Worm (Caenorhabditis elegans) whole organism, L3 larva: ENCODE results near the gene W08E12.2.

Experiments
- ZK546.5 ChIP-seq: sonication (generic microtip); optimal IDR thresholded peaks from 2 replicates; lab custom pipeline; 2017; ENCODE audit warnings: missing biosample characterization, missing genetic modification characterization
- aly-2 ChIP-seq: fragments of 150-350 bp; optimal IDR thresholded peaks from 2 replicates; lab custom pipeline; 2014; ENCODE audit warnings: missing biosample characterization, missing genetic modification characterization
- ama-1 ChIP-seq: fragments of 150-350 bp; optimal IDR thresholded peaks from 2 replicates; lab custom pipeline; 2018
- ceh-16 ChIP-seq: sonication (generic microtip); optimal IDR thresholded peaks from 2 replicates; lab custom pipeline; 2017; ENCODE audit warnings: missing biosample characterization, missing genetic modification characterization
- ceh-82 ChIP-seq: fragments of 150-350 bp; optimal IDR thresholded peaks from 2 replicates; lab custom pipeline; 2014; ENCODE audit warnings: missing biosample characterization, missing genetic modification characterization
- daf-12 ChIP-seq: fragments of 150-350 bp; optimal IDR thresholded peaks from 2 replicates; lab custom pipeline; 2014; ENCODE audit warnings: missing biosample characterization, missing genetic modification reagents, missing genetic modification characterization
- egl-27 ChIP-seq: sonication (generic microtip); optimal IDR thresholded peaks from 4 replicates; lab custom pipeline; 2017; ENCODE audit warnings: missing biosample characterization, missing genetic modification reagents, missing genetic modification characterization
- egl-5 ChIP-seq: fragments of 150-350 bp; optimal IDR thresholded peaks from 2 replicates; lab custom pipeline; 2017; ENCODE audit warnings: missing biosample characterization, missing genetic modification reagents, missing genetic modification characterization, inconsistent platforms
- elt-1 ChIP-seq: fragments of 150-350 bp; optimal IDR thresholded peaks from 2 replicates; lab custom pipeline; 2014; ENCODE audit warnings: missing biosample characterization, missing genetic modification characterization
- elt-3 ChIP-seq, 3 experiments: fragments of 150-350 bp in 1 of 3; sonication (generic microtip) in 2 of 3; optimal IDR thresholded peaks; 2 replicates in 2 of 3; 4 replicates in 1 of 3; lab custom pipeline; 2014 to 2017; ENCODE audit warnings: missing biosample characterization in 3 of 3, missing genetic modification characterization in 3 of 3
- fkh-10 ChIP-seq: sonication (generic microtip); optimal IDR thresholded peaks from 2 replicates; lab custom pipeline; 2017; ENCODE audit warnings: missing biosample characterization, missing genetic modification reagents, missing genetic modification characterization
- fkh-2 ChIP-seq: fragments of 150-350 bp; optimal IDR thresholded peaks from 2 replicates; lab custom pipeline; 2014; ENCODE audit warnings: missing biosample characterization, missing genetic modification reagents, missing genetic modification characterization
- hmg-11 ChIP-seq: sonication (generic microtip); optimal IDR thresholded peaks from 2 replicates; lab custom pipeline; 2016; ENCODE audit warnings: missing genetic modification characterization, missing compliant biosample characterization
- lin-15B ChIP-seq: fragments of 150-350 bp; optimal IDR thresholded peaks from 2 replicates; lab custom pipeline; 2014; ENCODE audit warnings: missing biosample characterization, missing genetic modification characterization
- lin-39 ChIP-seq: fragments of 150-350 bp; optimal IDR thresholded peaks from 2 replicates; lab custom pipeline; 2018; ENCODE audit warnings: missing biosample characterization, missing genetic modification reagents, missing genetic modification characterization
- lsy-12 ChIP-seq: sonication (generic microtip); optimal IDR thresholded peaks from 2 replicates; lab custom pipeline; 2016; ENCODE audit warnings: mild to moderate bottlenecking, missing genetic modification characterization, missing compliant biosample characterization
- nfya-1 ChIP-seq: sonication (generic microtip); optimal IDR thresholded peaks from 2 replicates; lab custom pipeline; 2017; ENCODE audit warnings: missing genetic modification characterization, mild to moderate bottlenecking, missing compliant biosample characterization, antibody characterized with exemption, moderate library complexity; ENCODE audit not compliant: insufficient read depth
- nhr-12 ChIP-seq: fragments of 150-350 bp; optimal IDR thresholded peaks from 2 replicates; lab custom pipeline; 2014; ENCODE audit warnings: missing biosample characterization, missing genetic modification characterization
- nhr-25 ChIP-seq: sonication (generic microtip); optimal IDR thresholded peaks from 2 replicates; lab custom pipeline; 2017; ENCODE audit warnings: missing biosample characterization, missing genetic modification characterization
- nhr-43 ChIP-seq: sonication (generic microtip); optimal IDR thresholded peaks from 2 replicates; lab custom pipeline; 2016; ENCODE audit warnings: mild to moderate bottlenecking, missing genetic modification characterization, missing compliant biosample characterization; ENCODE audit not compliant: poor library complexity, severe bottlenecking
- nhr-76 ChIP-seq: fragments of 150-350 bp; sonication (generic microtip); optimal IDR thresholded peaks from 5 replicates; lab custom pipeline; 2014; ENCODE audit warnings: missing biosample characterization, missing genetic modification characterization
- nhr-77 ChIP-seq: fragments of 150-350 bp; optimal IDR thresholded peaks from 2 replicates; lab custom pipeline; 2014; ENCODE audit warnings: missing biosample characterization, missing genetic modification characterization
- pha-4 ChIP-seq: fragments of 150-350 bp; optimal IDR thresholded peaks from 2 replicates; lab custom pipeline; 2014; ENCODE audit warnings: missing biosample characterization, missing genetic modification reagents, missing genetic modification characterization
- pqm-1 ChIP-seq: fragments of 150-350 bp; optimal IDR thresholded peaks from 2 replicates; lab custom pipeline; 2017; ENCODE audit warnings: missing biosample characterization, missing genetic modification characterization, inconsistent platforms
- sea-2 ChIP-seq: fragments of 150-350 bp; sonication (generic microtip); optimal IDR thresholded peaks from 4 replicates; lab custom pipeline; 2014; ENCODE audit warnings: missing biosample characterization, missing genetic modification reagents, missing genetic modification characterization
- skn-1 ChIP-seq: fragments of 150-350 bp; optimal IDR thresholded peaks from 2 replicates; lab custom pipeline; 2014; ENCODE audit warnings: missing biosample characterization, missing genetic modification characterization
- snpc-4 ChIP-seq: fragments of 150-350 bp; optimal IDR thresholded peaks from 2 replicates; lab custom pipeline; 2014; ENCODE audit warnings: missing biosample characterization, missing genetic modification characterization
- zag-1 ChIP-seq: fragments of 150-350 bp; optimal IDR thresholded peaks from 2 replicates; lab custom pipeline; 2014; ENCODE audit warnings: missing biosample characterization, missing genetic modification characterization
- ztf-11 ChIP-seq: fragments of 150-350 bp; optimal IDR thresholded peaks from 2 replicates; lab custom pipeline; 2014; ENCODE audit warnings: missing biosample characterization, missing genetic modification characterization
- ztf-4 ChIP-seq: fragments of 150-350 bp; optimal IDR thresholded peaks from 2 replicates; lab custom pipeline; 2014; ENCODE audit warnings: missing biosample characterization, missing genetic modification characterization

W08E12.2 gene

DNA sequence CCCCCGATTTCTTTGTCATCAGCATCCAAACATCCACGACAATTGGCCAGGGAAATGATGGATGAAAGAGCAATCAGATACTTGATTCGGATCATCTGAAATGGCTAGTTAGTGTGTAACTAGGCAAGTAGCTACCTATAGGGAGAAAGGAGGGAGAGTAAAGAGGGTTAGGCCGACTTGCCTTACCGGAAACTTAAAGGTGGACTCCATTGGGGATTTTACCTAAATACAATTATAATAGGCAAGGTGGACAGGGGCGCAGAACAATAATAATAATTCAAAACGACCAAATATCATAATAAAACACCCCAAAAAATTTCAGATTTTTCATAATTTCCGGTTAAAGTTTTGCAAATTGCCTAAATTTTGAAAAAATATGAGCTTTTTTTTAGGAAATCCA lies 38.1 kb upstream of the W08E12.2 start, which contains the start of gene clec-173:
TSS of gene clec-173 (minus strand) at position 101 of the 400 bp plus-strand sequence.
- TF ChIP-seq pqm-1 (no peak), hmg-11 (tag; lab: Kevin White, UChicago) (no peak), fkh-10 (GFP tag; lab: Kevin White, UChicago) (no peak), ztf-11 (tag; lab: Kevin White, UChicago) (no peak), sea-2 (no peak), aly-2 (tag; lab: Kevin White, UChicago) (no peak), ceh-82 (tag; lab: Kevin White, UChicago) (no peak), skn-1 (tag; lab: Kevin White, UChicago) (no peak), ama-1 (lab: Kevin White, UChicago) (no peak), snpc-4 (tag; lab: Kevin White, UChicago) (no peak)

DNA sequence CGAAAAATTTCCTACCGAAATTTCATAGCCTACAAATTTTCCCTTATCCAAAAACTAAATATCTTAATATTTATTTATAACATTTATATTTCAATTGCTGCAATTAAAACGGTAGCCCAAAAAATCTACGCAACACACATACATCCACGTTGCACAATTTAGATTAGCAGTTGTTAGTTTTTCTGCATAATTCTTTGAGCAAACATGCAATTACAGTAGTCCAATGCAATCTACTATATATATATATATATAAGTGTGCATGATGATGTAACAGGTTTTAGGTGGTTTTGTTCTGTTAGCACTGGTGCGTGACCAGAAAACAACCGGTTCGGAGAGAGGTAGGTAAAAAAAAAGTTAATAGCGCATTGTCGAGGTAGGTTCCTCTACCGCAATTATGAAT lies 34.3 kb upstream of the W08E12.2 start:
- no peak for TF ChIP-seq nhr-77

DNA sequence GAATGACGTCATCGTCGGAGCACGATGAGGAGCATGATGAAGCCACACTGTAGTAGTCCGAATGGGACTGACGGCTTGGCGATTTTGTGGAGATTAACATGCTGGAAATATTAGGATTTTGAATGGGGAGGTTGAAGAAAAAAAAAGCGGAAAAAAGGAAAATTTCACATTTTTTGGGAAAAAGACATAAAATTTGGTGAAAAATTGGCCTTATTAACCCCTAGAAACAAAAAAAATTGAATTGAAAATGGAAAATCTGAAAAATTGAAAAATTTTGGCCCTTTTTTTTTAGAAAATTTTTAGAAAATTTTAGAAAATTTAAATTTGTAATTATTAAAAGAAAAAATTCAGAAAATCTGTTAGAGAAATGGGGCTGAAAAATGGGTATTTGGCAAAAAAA lies 32.4 kb upstream of the W08E12.2 start, which contains the start of gene T26C12.3:
TSS of gene T26C12.3 (minus strand) at position 101 of the 400 bp plus-strand sequence.
- TF ChIP-seq lin-15B: no peak
- no peak for TF ChIP-seq egl-5 (tag; lab: Kevin White, UChicago)
- no peak for TF ChIP-seq zag-1 (tag; lab: Kevin White, UChicago)
- no peak for TF ChIP-seq egl-27 (tag; lab: Kevin White, UChicago)
- TF ChIP-seq skn-1 (tag; lab: Kevin White, UChicago): no peak
- TF ChIP-seq ztf-11 (tag; lab: Kevin White, UChicago): no peak
- TF ChIP-seq lsy-12: no peak
- TF ChIP-seq fkh-2: no peak
- no peak for TF ChIP-seq hmg-11 (tag; lab: Kevin White, UChicago)
- no peak for TF ChIP-seq ztf-4 (tag; lab: Kevin White, UChicago)
- TF ChIP-seq, all 47 proteins: peak for 0

DNA sequence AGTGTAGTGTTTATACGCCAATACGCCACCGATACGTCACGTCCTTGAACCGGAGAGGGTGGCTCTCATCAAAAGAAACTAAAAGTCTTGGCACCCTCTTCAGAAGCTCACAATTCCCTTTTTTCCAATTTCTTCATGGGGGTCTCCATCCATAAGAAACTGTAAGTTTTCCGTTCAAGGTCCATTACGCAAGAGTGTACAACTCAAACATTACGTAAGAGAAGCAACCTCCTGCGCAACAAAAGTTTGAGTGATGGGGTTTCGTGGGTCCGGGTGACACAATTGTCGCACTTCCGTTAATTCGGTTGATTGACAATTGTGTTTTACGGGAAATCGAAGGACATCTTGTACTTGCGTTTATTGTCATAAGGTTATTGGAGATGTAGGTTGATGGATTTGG lies 26.9 kb upstream of the W08E12.2 start:
- TF ChIP-seq lsy-12 (no peak), ceh-16 (tag; lab: Kevin White, UChicago) (no peak), pha-4 (tag; lab: Kevin White, UChicago) (no peak), nhr-12 (tag; lab: Kevin White, UChicago) (no peak), elt-3 (tag; optimal IDR thresholded peaks at IDR 0.05; lab: Kevin White, UChicago) (no peak), aly-2 (tag; lab: Kevin White, UChicago) (no peak), daf-12 (no peak), nhr-43 (tag; lab: Kevin White, UChicago) (no peak), nhr-77 (no peak), ztf-11 (tag; lab: Kevin White, UChicago) (no peak), nhr-25 (tag; lab: Kevin White, UChicago) (no peak), snpc-4 (tag; lab: Kevin White, UChicago) (no peak), skn-1 (tag; lab: Kevin White, UChicago) (no peak), lin-39 (tag; lab: Kevin White, UChicago) (no peak)

DNA sequence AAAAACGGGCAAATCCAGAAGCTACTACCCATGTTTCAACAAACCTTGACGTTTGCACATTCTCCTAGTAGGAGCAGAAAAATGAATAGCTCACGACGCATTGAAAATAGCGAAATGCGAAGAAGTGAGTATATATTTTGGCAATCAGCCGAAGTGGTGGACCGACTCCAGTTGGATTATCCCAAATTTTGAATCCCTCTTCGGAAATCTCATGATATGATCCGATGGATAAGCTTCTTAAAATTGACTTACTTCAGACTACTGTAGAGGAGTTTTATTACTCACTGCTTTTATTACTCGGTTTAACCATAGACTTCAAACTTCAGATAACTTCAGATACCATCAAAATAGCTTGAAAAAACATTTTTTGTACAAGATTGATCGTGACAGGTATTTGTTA lies 16.4 kb upstream of the W08E12.2 start, which contains the start of gene gcy-23:
TSS of gene gcy-23 (minus strand) at position 101 of the 400 bp plus-strand sequence.
- TF ChIP-seq nfya-1 (tag; lab: Kevin White, UChicago) (no peak), elt-1 (tag; lab: Kevin White, UChicago) (no peak), egl-5 (tag; lab: Kevin White, UChicago) (no peak), hmg-11 (tag; lab: Kevin White, UChicago) (no peak), ama-1 (lab: Kevin White, UChicago) (no peak), nhr-76 (tag; lab: Kevin White, UChicago) (no peak), ZK546.5 (no peak)
- TF ChIP-seq, all 47 proteins: peak for 0

DNA sequence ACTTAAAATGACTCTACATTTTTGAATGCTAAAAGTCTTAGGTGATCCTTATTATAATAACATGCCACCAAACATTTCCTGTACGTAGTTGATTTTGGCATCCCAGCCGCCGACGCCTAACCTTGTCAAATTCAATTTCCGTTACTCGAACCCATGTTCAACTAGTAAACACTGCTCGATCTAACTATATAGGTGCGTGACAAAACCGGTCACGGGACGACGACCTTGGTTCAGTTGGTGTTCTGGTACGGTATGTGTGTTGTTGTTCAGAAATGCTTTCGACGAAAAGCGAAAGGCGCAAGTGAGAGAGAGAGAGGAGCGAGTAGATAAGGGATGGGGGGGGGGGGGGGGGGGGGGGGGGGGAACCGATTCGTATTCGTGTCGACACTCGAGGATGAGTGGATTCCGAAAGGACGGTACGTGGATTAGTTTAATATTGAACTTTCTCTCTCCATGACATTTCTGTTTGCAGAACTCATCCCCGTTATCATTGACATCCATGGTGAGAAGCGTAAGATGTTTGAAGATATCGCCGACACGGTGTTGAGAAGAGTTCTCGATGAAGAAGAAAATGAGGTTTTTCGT lies 13.6 kb upstream of the W08E12.2 start, which contains the start of gene W08E12.8:
TSS of gene W08E12.8 (plus strand) at position 395 of the 585 bp plus-strand sequence.
- no peak for TF ChIP-seq ama-1 (lab: Kevin White, UChicago)
- no peak for TF ChIP-seq ceh-82 (tag; lab: Kevin White, UChicago)
- peak; percentile 62 for TF ChIP-seq nhr-25 (tag; lab: Kevin White, UChicago)
- TF ChIP-seq, all 47 proteins: peak for 1
